Worm (Caenorhabditis elegans) whole organism, L4 larva: ENCODE data around the gene T16G12.8.

Experiments
- D1046.2 ChIP-seq: fragments of 200-800 bp; sonication (Bioruptor generic); IDR thresholded peaks from 2 replicates; pipeline ENCODE4 v1.3.6; 2022; ENCODE audit warnings: missing genetic modification characterization, missing compliant biosample characterization
- egl-27 ChIP-seq: sonication (generic microtip); optimal IDR thresholded peaks from 3 replicates; lab custom pipeline; 2017; ENCODE audit warnings: missing biosample characterization, missing genetic modification reagents, missing genetic modification characterization
- nhr-237 ChIP-seq: sonication (generic microtip); optimal IDR thresholded peaks from 2 replicates; lab custom pipeline; 2017; ENCODE audit warnings: missing biosample characterization, missing genetic modification characterization

DNA sequence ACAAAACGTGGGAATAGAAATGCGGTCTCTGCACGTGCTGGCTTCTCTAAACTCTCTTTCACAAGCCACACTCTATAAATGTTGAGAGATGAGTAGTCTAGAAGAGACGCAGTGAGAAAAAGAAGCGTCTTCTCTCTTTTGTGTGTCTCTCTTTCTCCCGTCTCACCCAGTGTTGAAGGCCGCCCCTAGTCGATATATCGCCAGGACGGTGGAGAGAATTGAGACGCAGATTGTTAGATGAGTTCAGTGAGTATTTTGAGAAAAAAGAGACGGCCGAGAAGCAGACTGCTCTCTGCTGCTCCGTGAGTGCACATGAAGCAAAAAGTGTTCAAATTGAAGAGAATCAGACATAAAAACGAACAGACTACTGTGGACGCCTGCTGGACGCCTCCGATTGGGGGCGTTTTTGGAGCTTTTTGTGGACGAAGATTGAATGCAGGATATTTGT is 37.4 kb downstream of the T16G12.8 start:
- TF ChIP-seq nhr-237 (no peak), D1046.2 (GFP tag; lab: Robert Waterston, UW) (no peak), egl-27 (tag; lab: Kevin White, UChicago) (no peak)
